Worm (Caenorhabditis elegans) whole organism, midembryonic: ENCODE measurements around the gene fil-2.

Source experiments
- T22C8.4 ChIP-seq: fragments of 200-800 bp; sonication (Bioruptor generic); IDR thresholded peaks from 2 replicates; pipeline ENCODE4 v1.3.6; 2022; ENCODE audit warnings: missing genetic modification characterization, missing compliant biosample characterization
- cog-1 ChIP-seq: sonication (generic microtip); optimal IDR thresholded peaks from 2 replicates; lab custom pipeline; 2016; ENCODE audit warnings: missing genetic modification characterization, missing compliant biosample characterization
- flt-1 ChIP-seq: fragments of 200-800 bp; sonication (Bioruptor generic); IDR thresholded peaks from 2 replicates; pipeline ENCODE4 v1.3.6; 2022; ENCODE audit warnings: missing genetic modification characterization, missing compliant biosample characterization
- klf-2 ChIP-seq: fragments of 200-800 bp; sonication (Bioruptor generic); conservative IDR thresholded peaks from 2 replicates; pipeline ENCODE4 v1.3.6; 2022; ENCODE audit warnings: missing genetic modification reagents, missing genetic modification characterization, missing compliant biosample characterization
- med-1 ChIP-seq: sonication (generic microtip); optimal IDR thresholded peaks from 2 replicates; lab custom pipeline; 2017; ENCODE audit warnings: missing genetic modification characterization, mild to moderate bottlenecking, missing compliant biosample characterization, antibody characterized with exemption, missing genetic modification reagents; ENCODE audit not compliant: insufficient read depth
- ref-1 ChIP-seq: fragments of 200-800 bp; sonication (Bioruptor generic); conservative IDR thresholded peaks from 2 replicates; pipeline ENCODE4 v1.3.6; 2022; ENCODE audit warnings: missing genetic modification reagents, missing genetic modification characterization, missing compliant biosample characterization
- tab-1 ChIP-seq: fragments of 200-800 bp; sonication (Bioruptor generic); IDR thresholded peaks from 2 replicates; pipeline ENCODE4 v1.3.6; 2022; ENCODE audit warnings: missing genetic modification characterization, missing compliant biosample characterization
- ztf-23 ChIP-seq: fragments of 200-800 bp; sonication (Bioruptor generic); IDR thresholded peaks from 2 replicates; pipeline ENCODE4 v1.3.6; 2022; ENCODE audit warnings: missing genetic modification reagents, missing genetic modification characterization, missing compliant biosample characterization
- ztf-29 ChIP-seq: fragments of 200-800 bp; sonication (Bioruptor generic); IDR thresholded peaks from 2 replicates; pipeline ENCODE4 v1.3.6; 2022; ENCODE audit warnings: missing genetic modification reagents, missing genetic modification characterization, missing compliant biosample characterization

fil-2 gene

DNA sequence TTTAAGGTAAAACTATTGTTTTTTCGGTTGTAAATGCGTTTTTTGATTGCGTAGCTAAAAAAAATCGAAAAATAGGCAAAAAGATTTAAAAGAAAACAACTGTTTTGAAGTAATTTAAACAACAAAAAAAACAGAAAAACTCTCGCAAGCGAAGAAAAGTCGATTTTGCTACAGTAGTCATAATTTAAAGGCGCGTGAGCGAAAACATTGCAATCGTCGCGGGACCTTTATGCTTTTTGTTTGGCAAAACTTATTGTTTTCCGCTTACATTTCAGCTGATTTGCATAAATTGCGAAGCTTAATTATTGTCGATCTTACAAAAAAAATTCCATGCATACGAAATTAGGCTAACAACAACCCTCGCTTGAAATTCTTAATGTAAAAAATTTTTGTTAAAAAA is 10.9 kb upstream of the fil-2 start:
- TF ChIP-seq ztf-29 (no peak), med-1 (GFP tag; lab: Kevin White, UChicago) (no peak), tab-1 (GFP tag; lab: Robert Waterston, UW) (no peak), flt-1 (GFP tag; lab: Robert Waterston, UW) (no peak), klf-2 (GFP tag; lab: Robert Waterston, UW) (no peak), T22C8.4 (GFP tag; lab: Robert Waterston, UW) (no peak), cog-1 (tag; lab: Kevin White, UChicago) (no peak), ztf-23 (GFP tag; lab: Robert Waterston, UW) (no peak)

DNA sequence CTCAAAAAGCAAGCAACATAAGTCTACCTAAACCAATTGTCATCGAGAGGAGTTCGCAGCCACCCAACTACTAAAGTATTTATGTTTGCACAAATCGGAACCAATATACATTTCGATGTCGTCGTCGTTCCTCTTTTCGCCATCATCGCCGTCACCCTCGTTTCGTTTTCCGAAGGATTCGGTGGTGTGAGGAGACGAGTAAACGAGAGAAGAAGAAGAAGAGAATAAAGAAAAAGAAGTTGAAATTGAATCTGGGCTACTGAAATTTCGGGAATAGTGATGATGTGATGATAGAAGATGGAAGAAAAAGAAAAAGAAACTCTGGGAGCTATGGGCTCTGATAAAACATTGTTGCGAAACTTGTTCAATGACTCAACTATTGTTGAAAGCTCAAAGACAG is 10.3 kb upstream of the fil-2 start:
- TF ChIP-seq med-1 (GFP tag; lab: Kevin White, UChicago), result no peak
- TF ChIP-seq flt-1 (GFP tag; lab: Robert Waterston, UW), result no peak
- TF ChIP-seq tab-1 (GFP tag; lab: Robert Waterston, UW), result no peak
- TF ChIP-seq cog-1 (tag; lab: Kevin White, UChicago), result no peak
- TF ChIP-seq klf-2 (GFP tag; lab: Robert Waterston, UW), result no peak
- TF ChIP-seq ztf-23 (GFP tag; lab: Robert Waterston, UW), result no peak
- no peak for TF ChIP-seq ref-1 (GFP tag; lab: Robert Waterston, UW)
- no peak for TF ChIP-seq T22C8.4 (GFP tag; lab: Robert Waterston, UW)
- TF ChIP-seq ztf-29, result no peak

DNA sequence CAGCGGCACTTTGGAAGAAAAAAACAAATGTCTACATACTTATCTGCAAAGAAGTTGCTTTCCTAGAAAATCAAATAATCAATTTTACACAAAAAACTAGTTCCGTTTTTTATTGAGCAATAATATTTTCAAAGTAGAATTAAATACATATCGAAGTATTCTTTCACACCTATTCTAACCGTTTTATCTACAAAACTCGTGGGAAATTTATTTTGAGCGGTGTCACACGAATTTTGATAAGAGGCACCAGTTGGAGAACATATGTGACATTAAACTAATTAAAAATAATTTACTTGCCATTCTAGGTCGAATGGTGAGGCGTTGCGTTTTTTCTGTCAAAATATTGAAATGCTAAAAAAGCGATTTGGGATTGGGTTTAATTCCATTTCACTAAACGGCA is 9.9 kb upstream of the fil-2 start:
- no peak for TF ChIP-seq ref-1 (GFP tag; lab: Robert Waterston, UW)
- no peak for TF ChIP-seq cog-1 (tag; lab: Kevin White, UChicago)
- no peak for TF ChIP-seq T22C8.4 (GFP tag; lab: Robert Waterston, UW)
- no peak for TF ChIP-seq ztf-29
- no peak for TF ChIP-seq ztf-23 (GFP tag; lab: Robert Waterston, UW)
- no peak for TF ChIP-seq med-1 (GFP tag; lab: Kevin White, UChicago)
- TF ChIP-seq klf-2 (GFP tag; lab: Robert Waterston, UW), result no peak
- TF ChIP-seq flt-1 (GFP tag; lab: Robert Waterston, UW), result no peak
- TF ChIP-seq tab-1 (GFP tag; lab: Robert Waterston, UW), result no peak

DNA sequence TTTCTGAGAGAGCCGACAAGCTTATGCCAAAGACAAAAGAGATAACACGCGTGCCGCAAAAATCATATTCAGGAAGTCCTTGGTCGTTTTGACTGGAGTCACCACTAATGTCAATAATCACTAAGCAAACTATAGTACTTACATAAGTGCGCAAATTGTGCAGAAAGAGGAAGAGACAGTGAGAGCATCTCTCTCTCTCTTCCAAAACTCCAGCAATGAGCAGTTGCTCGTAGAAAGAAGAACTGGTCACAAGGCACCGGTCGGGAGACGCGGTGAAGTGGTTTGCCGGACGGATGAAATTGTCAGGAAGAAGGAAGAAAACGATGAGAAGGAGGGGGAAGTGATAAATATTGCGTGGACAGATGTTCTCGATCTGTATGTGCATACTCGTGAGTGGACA is 8.7 kb upstream of the fil-2 start:
- TF ChIP-seq flt-1 (GFP tag; lab: Robert Waterston, UW) (0 out of 2 replicates have a peak, but pooled peaks have one; percentile 4), tab-1 (GFP tag; lab: Robert Waterston, UW) (no peak)

DNA sequence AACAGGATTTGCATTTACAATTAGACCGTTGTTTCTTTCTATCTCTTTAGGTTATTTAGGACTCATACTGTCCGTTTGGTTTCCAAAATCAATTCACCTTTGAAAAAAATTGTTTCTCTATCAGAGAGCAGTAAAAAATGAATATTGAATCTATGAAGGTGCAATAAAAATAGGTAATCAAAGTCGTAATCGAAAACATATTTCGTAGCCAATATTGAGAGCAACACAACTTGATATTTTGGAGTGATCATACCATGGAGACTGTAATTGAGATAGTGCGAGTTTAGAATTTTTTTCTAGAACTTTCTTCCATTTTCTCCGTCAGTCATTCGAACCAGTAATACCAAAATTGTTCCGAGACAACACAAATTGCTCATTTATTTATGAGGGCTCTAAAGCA is 8.3 kb upstream of the fil-2 start, which contains the start of gene F31F7.2:
TSS of gene F31F7.2 (plus strand) at position 301 of the 400 bp plus-strand sequence.
- TF ChIP-seq tab-1 (GFP tag; lab: Robert Waterston, UW), result no peak
- TF ChIP-seq ztf-29, result no peak
- no peak for TF ChIP-seq med-1 (GFP tag; lab: Kevin White, UChicago)
- TF ChIP-seq klf-2 (GFP tag; lab: Robert Waterston, UW), result no peak
- TF ChIP-seq T22C8.4 (GFP tag; lab: Robert Waterston, UW), result no peak
- TF ChIP-seq cog-1 (tag; lab: Kevin White, UChicago), result no peak
- no peak for TF ChIP-seq ref-1 (GFP tag; lab: Robert Waterston, UW)
- no peak for TF ChIP-seq flt-1 (GFP tag; lab: Robert Waterston, UW)
- no peak for TF ChIP-seq ztf-23 (GFP tag; lab: Robert Waterston, UW)

DNA sequence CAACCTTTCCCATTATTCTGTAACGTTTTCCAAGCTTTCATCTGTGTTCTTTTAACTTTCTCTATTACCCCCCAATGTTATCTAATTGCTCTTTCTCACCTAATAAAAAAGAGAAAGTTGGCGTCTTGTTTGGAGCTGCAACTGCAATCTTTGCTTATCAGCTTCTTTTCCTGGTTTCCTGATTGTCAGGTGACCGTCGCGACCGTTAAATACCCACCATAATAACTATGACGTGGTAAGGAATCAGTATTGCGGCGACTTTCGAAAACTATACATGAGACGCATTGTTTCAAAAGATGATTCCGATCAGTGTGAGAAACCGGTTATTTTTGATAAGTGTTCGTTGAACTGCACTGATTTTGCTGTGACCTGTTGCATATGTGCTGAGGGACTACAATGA is 3.6 kb upstream of the fil-2 start:
- no peak for TF ChIP-seq T22C8.4 (GFP tag; lab: Robert Waterston, UW)
- no peak for TF ChIP-seq ztf-29
- no peak for TF ChIP-seq klf-2 (GFP tag; lab: Robert Waterston, UW)
- TF ChIP-seq tab-1 (GFP tag; lab: Robert Waterston, UW), result no peak
- no peak for TF ChIP-seq cog-1 (tag; lab: Kevin White, UChicago)
- no peak for TF ChIP-seq flt-1 (GFP tag; lab: Robert Waterston, UW)
- TF ChIP-seq ztf-23 (GFP tag; lab: Robert Waterston, UW), result no peak
- no peak for TF ChIP-seq ref-1 (GFP tag; lab: Robert Waterston, UW)
- TF ChIP-seq med-1 (GFP tag; lab: Kevin White, UChicago), result no peak

DNA sequence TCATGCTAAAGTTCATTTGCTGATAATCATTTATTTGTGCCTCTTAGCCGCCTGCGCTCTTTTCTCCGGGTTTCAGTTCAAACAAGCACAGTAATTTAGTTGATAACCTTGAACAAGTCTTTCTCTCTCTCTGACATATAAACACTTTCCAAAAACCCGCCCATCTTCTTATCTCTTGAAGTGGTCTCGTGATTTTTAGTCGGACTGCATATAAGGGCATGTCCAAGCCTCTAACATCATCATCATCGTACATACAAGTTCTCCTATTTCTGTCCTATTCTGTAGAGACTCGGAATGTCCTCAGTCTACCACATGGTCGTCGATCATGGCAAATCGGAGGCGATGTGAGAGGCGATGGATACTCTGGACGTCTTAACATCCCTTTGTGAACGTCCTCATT is 2.6 kb upstream of the fil-2 start, which contains the start of gene F31F7.1:
TSS of gene F31F7.1 (plus strand) at position 235 of the 400 bp plus-strand sequence.
- no peak for TF ChIP-seq klf-2 (GFP tag; lab: Robert Waterston, UW)
- no peak for TF ChIP-seq ztf-23 (GFP tag; lab: Robert Waterston, UW)
- no peak for TF ChIP-seq ztf-29
- TF ChIP-seq tab-1 (GFP tag; lab: Robert Waterston, UW), result no peak
- no peak for TF ChIP-seq T22C8.4 (GFP tag; lab: Robert Waterston, UW)
- TF ChIP-seq flt-1 (GFP tag; lab: Robert Waterston, UW), result no peak
- TF ChIP-seq cog-1 (tag; lab: Kevin White, UChicago), result no peak
- no peak for TF ChIP-seq med-1 (GFP tag; lab: Kevin White, UChicago)
- TF ChIP-seq ref-1 (GFP tag; lab: Robert Waterston, UW), result no peak

DNA sequence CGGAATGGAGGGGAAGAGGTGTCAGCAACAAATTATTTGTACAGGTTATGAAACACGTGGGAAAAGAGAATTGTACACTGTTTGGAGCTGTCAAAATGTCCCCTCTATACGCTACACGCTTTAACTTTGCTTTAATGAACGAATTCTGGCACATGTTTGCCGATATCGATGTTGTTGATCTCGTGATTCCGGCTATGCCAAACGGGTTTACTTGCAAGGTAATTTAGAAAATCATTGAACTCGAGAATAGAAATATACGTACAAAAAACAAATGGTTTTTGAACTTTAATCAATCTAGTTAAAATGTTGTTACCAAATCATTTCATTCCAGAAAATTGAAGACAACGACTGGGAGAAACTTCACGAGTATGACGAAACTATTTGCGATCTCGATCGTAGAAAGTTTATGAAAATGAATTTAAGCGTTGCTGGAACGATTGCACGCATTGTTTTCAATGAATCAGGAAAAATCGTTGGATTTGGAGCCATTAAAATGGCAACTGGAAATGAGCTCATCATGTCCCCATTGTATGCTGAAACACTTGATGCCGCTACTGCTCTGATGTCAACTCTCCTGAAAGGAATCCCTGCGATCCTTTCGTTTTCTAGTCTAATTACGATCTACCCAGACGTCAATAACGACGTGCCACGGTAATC is 1.5 kb upstream of the fil-2 start:
- TF ChIP-seq T22C8.4 (GFP tag; lab: Robert Waterston, UW) (no peak), klf-2 (GFP tag; lab: Robert Waterston, UW) (no peak), tab-1 (GFP tag; lab: Robert Waterston, UW) (no peak), cog-1 (tag; lab: Kevin White, UChicago) (no peak), ztf-29 (no peak), ref-1 (GFP tag; lab: Robert Waterston, UW) (no peak), flt-1 (GFP tag; lab: Robert Waterston, UW) (no peak), med-1 (GFP tag; lab: Kevin White, UChicago) (no peak), ztf-23 (GFP tag; lab: Robert Waterston, UW) (no peak)

DNA sequence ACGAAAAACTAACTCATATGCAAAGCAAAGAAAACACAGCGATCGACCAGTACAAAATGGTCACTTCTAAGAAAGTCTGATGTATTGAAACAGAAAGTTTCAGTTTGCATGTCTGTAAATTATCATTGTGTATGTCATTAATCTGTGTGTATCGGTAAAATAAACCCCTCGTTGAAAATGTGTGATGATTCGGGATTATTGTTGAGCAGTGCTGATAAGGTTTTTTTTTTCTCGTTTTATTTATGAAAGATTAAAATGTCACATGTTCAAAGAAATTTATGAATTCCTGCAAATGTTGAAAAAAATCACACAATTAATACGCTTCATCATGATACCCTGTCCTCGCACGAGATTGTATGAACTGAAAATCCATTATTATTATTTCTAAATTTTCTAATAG is 1.2 kb downstream of the fil-2 start:
- no peak for TF ChIP-seq klf-2 (GFP tag; lab: Robert Waterston, UW)
- TF ChIP-seq ztf-23 (GFP tag; lab: Robert Waterston, UW), result no peak
- TF ChIP-seq med-1 (GFP tag; lab: Kevin White, UChicago), result no peak
- no peak for TF ChIP-seq tab-1 (GFP tag; lab: Robert Waterston, UW)
- TF ChIP-seq cog-1 (tag; lab: Kevin White, UChicago), result no peak
- TF ChIP-seq ref-1 (GFP tag; lab: Robert Waterston, UW), result no peak
- no peak for TF ChIP-seq flt-1 (GFP tag; lab: Robert Waterston, UW)
- no peak for TF ChIP-seq ztf-29
- TF ChIP-seq T22C8.4 (GFP tag; lab: Robert Waterston, UW), result no peak
